Worm (Caenorhabditis elegans): Measurements from ENCODE around the gene nca-2.

nca-2 gene

ce11 chrIII:4932203-4932699, 33.1 kb upstream of the nca-2 start, which contains the start of the genes C26E6.12 and eri-9:
Gene C26E6.12, minus strand, starts transcription at chrIII:4932253.
Gene eri-9, plus strand, starts transcription at chrIII:4932450.
- TF ChIP-seq unc-62 (GFP tag; optimal IDR thresholded peaks at IDR 0.05) (no peak), lin-15B (tag; optimal IDR thresholded peaks at IDR 0.05) (no peak), R02D3.7 (tag; optimal IDR thresholded peaks at IDR 0.05) (no peak), jun-1 (tag; optimal IDR thresholded peaks at IDR 0.05) (no peak), pha-4 (tag; optimal IDR thresholded peaks at IDR 0.05) (no peak), nhr-12 (tag; optimal IDR thresholded peaks at IDR 0.05) (no peak), elt-1 (tag; optimal IDR thresholded peaks at IDR 0.05) (no peak), nhr-237 (tag; optimal IDR thresholded peaks at IDR 0.05) (no peak), ceh-9 (tag; optimal IDR thresholded peaks at IDR 0.05) (no peak), nhr-25 (tag; optimal IDR thresholded peaks at IDR 0.05) (no peak), ceh-28 (tag; optimal IDR thresholded peaks at IDR 0.05) (no peak), daf-12 (tag; optimal IDR thresholded peaks at IDR 0.05) (no peak), nhr-76 (tag; optimal IDR thresholded peaks at IDR 0.05) (no peak)

- TF ChIP-seq egl-5 (tag; optimal IDR thresholded peaks at IDR 0.05) (no peak), lin-15B (tag; optimal IDR thresholded peaks at IDR 0.05) (peak; percentile 55), ceh-9 (tag; optimal IDR thresholded peaks at IDR 0.05) (no peak), elt-1 (tag; optimal IDR thresholded peaks at IDR 0.05) (no peak), nhr-237 (tag; optimal IDR thresholded peaks at IDR 0.05) (no peak), mml-1 (tag; optimal IDR thresholded peaks at IDR 0.05) (no peak), ceh-82 (tag; optimal IDR thresholded peaks at IDR 0.05) (no peak), tbx-2 (tag; optimal IDR thresholded peaks at IDR 0.05) (no peak), hmg-11 (tag; optimal IDR thresholded peaks at IDR 0.05) (peak; percentile 3), sea-2 (GFP tag; optimal IDR thresholded peaks at IDR 0.05) (no peak), nfya-1 (tag; optimal IDR thresholded peaks at IDR 0.05; ENCODE audit: insufficient read depth) (no peak), ztf-11 (tag; optimal IDR thresholded peaks at IDR 0.05) (no peak), fkh-10 (GFP tag; optimal IDR thresholded peaks at IDR 0.05) (no peak), pha-4 (tag; optimal IDR thresholded peaks at IDR 0.05) (peak; percentile 13)
Measured at ce11 chrIII:4934896-4935628, 30.3 kb upstream of the nca-2 start, which contains the start of gene mrps-18C. Gene mrps-18C, plus strand, starts transcription at chrIII:4935578.

ce11 chrIII:4937022-4937421, 28.3 kb upstream of the nca-2 start, which contains the start of gene fsn-1:
Gene fsn-1, plus strand, starts transcription at chrIII:4937322.
- TF ChIP-seq tbx-2 (tag; optimal IDR thresholded peaks at IDR 0.05) (no peak), ceh-82 (tag; optimal IDR thresholded peaks at IDR 0.05) (no peak), nhr-76 (tag; optimal IDR thresholded peaks at IDR 0.05) (no peak), elt-1 (tag; optimal IDR thresholded peaks at IDR 0.05) (no peak), ceh-16 (tag; optimal IDR thresholded peaks at IDR 0.05) (no peak), daf-12 (tag; optimal IDR thresholded peaks at IDR 0.05) (no peak), snpc-4 (tag; optimal IDR thresholded peaks at IDR 0.05) (no peak), ztf-4 (tag; optimal IDR thresholded peaks at IDR 0.05) (no peak), hmg-11 (tag; optimal IDR thresholded peaks at IDR 0.05) (no peak), nfya-1 (tag; optimal IDR thresholded peaks at IDR 0.05; ENCODE audit: insufficient read depth) (no peak), elt-2 (tag; optimal IDR thresholded peaks at IDR 0.05) (no peak), ZK546.5 (tag; optimal IDR thresholded peaks at IDR 0.05) (no peak)

- no peak for TF ChIP-seq ceh-9 (tag; optimal IDR thresholded peaks at IDR 0.05)
- TF ChIP-seq nfya-1 (tag; optimal IDR thresholded peaks at IDR 0.05; ENCODE audit: insufficient read depth), result no peak
- TF ChIP-seq ztf-11 (tag; optimal IDR thresholded peaks at IDR 0.05), result no peak
- TF ChIP-seq nhr-23 (tag; optimal IDR thresholded peaks at IDR 0.05), result no peak
- TF ChIP-seq pqm-1 (tag; optimal IDR thresholded peaks at IDR 0.05), result no peak
- no peak for TF ChIP-seq ztf-4 (tag; optimal IDR thresholded peaks at IDR 0.05)
Measured at ce11 chrIII:4939267-4939666, 26.1 kb upstream of the nca-2 start, which contains the start of gene rpb-2. Gene rpb-2, plus strand, starts transcription at chrIII:4939567.

ce11 chrIII:4944213-4944612, 21.2 kb upstream of the nca-2 start, which contains the start of gene ntl-9:
Gene ntl-9, plus strand, starts transcription at chrIII:4944513.
- TF ChIP-seq ceh-82 (tag; optimal IDR thresholded peaks at IDR 0.05) (no peak), pha-4 (tag; optimal IDR thresholded peaks at IDR 0.05) (no peak), jun-1 (tag; optimal IDR thresholded peaks at IDR 0.05) (no peak), eor-1 (tag; optimal IDR thresholded peaks at IDR 0.05) (no peak), snpc-4 (tag; optimal IDR thresholded peaks at IDR 0.05) (no peak), ama-1 (optimal IDR thresholded peaks at IDR 0.05) (no peak), fos-1 (tag; optimal IDR thresholded peaks at IDR 0.05) (no peak), egl-5 (tag; optimal IDR thresholded peaks at IDR 0.05) (no peak), mdl-1 (tag; optimal IDR thresholded peaks at IDR 0.05) (no peak), nhr-43 (tag; optimal IDR thresholded peaks at IDR 0.05; ENCODE audit: poor library complexity, severe bottlenecking) (no peak), elt-1 (tag; optimal IDR thresholded peaks at IDR 0.05) (no peak), egl-27 (tag; optimal IDR thresholded peaks at IDR 0.05) (no peak), ceh-28 (tag; optimal IDR thresholded peaks at IDR 0.05) (no peak), unc-39 (tag; optimal IDR thresholded peaks at IDR 0.05) (no peak), nhr-237 (tag; optimal IDR thresholded peaks at IDR 0.05) (no peak), lin-15B (tag; optimal IDR thresholded peaks at IDR 0.05) (no peak), fkh-10 (GFP tag; optimal IDR thresholded peaks at IDR 0.05) (no peak), lsy-12 (tag; optimal IDR thresholded peaks at IDR 0.05) (no peak), nhr-76 (tag; optimal IDR thresholded peaks at IDR 0.05) (no peak), daf-12 (tag; optimal IDR thresholded peaks at IDR 0.05) (no peak)
